Fruit fly (Drosophila melanogaster): ENCODE measurements around the gene CG31517.

DNA sequence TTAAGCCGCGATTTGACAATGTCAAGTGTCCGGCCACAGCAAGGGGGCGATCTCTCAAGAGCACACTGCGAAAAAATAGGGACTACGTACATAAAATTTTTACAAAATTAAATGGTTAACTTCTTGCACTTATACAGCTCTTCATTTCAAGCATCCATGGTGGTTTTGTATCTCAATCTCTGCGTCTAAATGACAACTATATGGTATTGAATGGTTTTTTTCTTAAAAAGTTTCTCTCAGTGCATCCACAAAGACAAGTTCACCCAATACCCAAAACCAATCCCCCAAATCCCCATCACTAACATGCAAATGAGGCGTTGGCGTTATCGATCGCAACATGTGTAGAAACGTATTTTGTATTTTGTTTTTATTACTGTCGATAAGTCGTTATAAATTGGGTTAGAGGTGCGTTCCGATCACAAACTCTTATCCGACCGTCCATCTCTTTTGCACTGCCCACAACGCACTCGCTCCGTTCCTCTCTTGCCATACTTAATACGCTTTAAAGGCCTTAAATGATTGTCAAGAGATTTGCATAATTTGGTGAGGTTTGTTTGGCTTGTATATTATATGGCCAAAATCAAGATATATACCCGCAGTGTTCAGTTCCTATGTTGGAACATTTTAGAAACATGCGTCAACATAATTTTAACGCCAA, 33.3 kb upstream of the CG31517 start:
- no peak for TF ChIP-seq CTCF (optimal IDR thresholded peaks at IDR 0.05)
- TF ChIP-seq CG8478 (optimal IDR thresholded peaks at IDR 0.05) = no peak
